Worm (Caenorhabditis elegans): ENCODE measurements around the gene Y44A6D.3.

DNA sequence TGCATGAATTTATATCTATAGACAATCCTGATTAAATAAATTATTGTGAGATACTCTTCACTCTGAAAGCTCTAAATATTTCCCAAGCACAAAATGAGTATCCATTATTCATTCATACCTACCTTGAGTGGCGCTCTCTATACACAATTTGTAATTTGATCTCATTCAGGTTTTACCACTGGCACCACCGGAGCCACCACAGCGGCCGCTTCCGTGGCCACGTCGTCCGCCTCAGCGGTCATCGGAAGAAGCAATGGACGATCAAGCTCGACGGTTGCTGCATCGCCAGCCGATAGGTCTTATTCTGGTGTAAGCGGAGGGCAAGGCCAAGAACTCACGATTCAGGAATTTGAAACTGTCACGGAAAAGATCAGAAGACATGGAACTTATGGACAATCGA is 35.0 kb downstream of the Y44A6D.3 start:
- TF ChIP-seq hif-1 (tag; optimal IDR thresholded peaks at IDR 0.05) (no peak), ces-1 (GFP tag; optimal IDR thresholded peaks at IDR 0.05) (no peak), skn-1 (tag; optimal IDR thresholded peaks at IDR 0.05) (no peak), mep-1 (tag; optimal IDR thresholded peaks at IDR 0.05) (no peak), gei-8 (GFP tag; optimal IDR thresholded peaks at IDR 0.05) (no peak), snpc-4 (tag; optimal IDR thresholded peaks at IDR 0.05) (no peak), ceh-82 (tag; optimal IDR thresholded peaks at IDR 0.05) (no peak), aly-2 (tag; optimal IDR thresholded peaks at IDR 0.05) (no peak), daf-12 (tag; optimal IDR thresholded peaks at IDR 0.05) (no peak), lim-7 (GFP tag; IDR thresholded peaks at IDR 0.05) (no peak), nhr-10 (tag; optimal IDR thresholded peaks at IDR 0.05) (no peak)

Data from whole organism, L4 larva.